Worm (Caenorhabditis elegans) whole organism, young adult: Measurements from ENCODE around the gene srt-20.

Experiments used
- F52B5.7 ChIP-seq: sonication (generic microtip); optimal IDR thresholded peaks from 2 replicates; lab custom pipeline; 2016; ENCODE audit warnings: mild to moderate bottlenecking, missing genetic modification characterization, missing compliant biosample characterization
- F55B11.4 ChIP-seq: sonication (generic microtip); optimal IDR thresholded peaks from 2 replicates; lab custom pipeline; 2016; ENCODE audit warnings: missing compliant biosample characterization, missing genetic modification characterization, borderline replicate concordance; ENCODE audit not compliant: insufficient read depth
- attf-5 ChIP-seq: fragments of 200-800 bp; sonication (Bioruptor generic); optimal IDR thresholded peaks from 2 replicates; lab custom pipeline; 2018; ENCODE audit warnings: mild to moderate bottlenecking, missing genetic modification characterization, missing compliant biosample characterization
- ceh-100 ChIP-seq: fragments of 200-800 bp; sonication (Bioruptor generic); IDR thresholded peaks from 2 replicates; pipeline ENCODE4 v1.3.6; 2022; ENCODE audit warnings: missing genetic modification reagents, missing genetic modification characterization, missing compliant biosample characterization
- dpl-1 ChIP-seq: fragments of 150-350 bp; optimal IDR thresholded peaks from 2 replicates; lab custom pipeline; 2014; ENCODE audit warnings: missing biosample characterization, missing genetic modification reagents, missing genetic modification characterization
- gei-17 ChIP-seq: fragments of 200-800 bp; sonication (Bioruptor generic); optimal IDR thresholded peaks from 2 replicates; lab custom pipeline; 2018; ENCODE audit warnings: mild to moderate bottlenecking, missing genetic modification characterization, missing compliant biosample characterization
- nfyb-1 ChIP-seq: fragments of 200-800 bp; sonication (Bioruptor generic); IDR thresholded peaks from 2 replicates; pipeline ENCODE4 v1.3.6; 2022; ENCODE audit warnings: missing genetic modification reagents, missing genetic modification characterization, missing compliant biosample characterization
- nhr-27 ChIP-seq: fragments of 200-800 bp; sonication (Bioruptor generic); optimal IDR thresholded peaks from 2 replicates; lab custom pipeline; 2018; ENCODE audit warnings: mild to moderate bottlenecking, missing genetic modification characterization, moderate library complexity, missing compliant biosample characterization
- nhr-90 ChIP-seq: sonication (generic microtip); optimal IDR thresholded peaks from 2 replicates; lab custom pipeline; 2016; ENCODE audit warnings: missing genotype, mild to moderate bottlenecking, missing genetic modification characterization, missing compliant biosample characterization
- pbrm-1 ChIP-seq: fragments of 200-800 bp; sonication (Bioruptor generic); IDR thresholded peaks from 2 replicates; pipeline ENCODE4 v1.3.6; 2022; ENCODE audit warnings: missing genetic modification reagents, missing genetic modification characterization, missing compliant biosample characterization
- snpc-4 ChIP-seq, 5 experiments: fragments of 150-350 bp in 1 of 5; sonication (generic microtip) in 4 of 5; optimal IDR thresholded peaks; 2 replicates each; lab custom pipeline; 2014 to 2018; ENCODE audit warnings: missing genetic modification characterization in 5 of 5, missing biosample characterization in 3 of 5, antibody characterized with exemption in 2 of 5, mild to moderate bottlenecking in 2 of 5, missing compliant biosample characterization in 2 of 5, missing genotype in 2 of 5, moderate library complexity in 2 of 5, missing genetic modification reagents in 1 of 5
- somi-1 ChIP-seq: fragments of 200-800 bp; sonication (Bioruptor generic); optimal IDR thresholded peaks from 2 replicates; lab custom pipeline; 2018; ENCODE audit warnings: mild to moderate bottlenecking, missing genetic modification characterization, missing compliant biosample characterization
- tbx-9 ChIP-seq: sonication (generic microtip); optimal IDR thresholded peaks from 2 replicates; lab custom pipeline; 2016; ENCODE audit warnings: borderline replicate concordance, missing genetic modification characterization, inconsistent platforms, missing compliant biosample characterization
- tlf-1 ChIP-seq: fragments of 200-800 bp; sonication (Bioruptor generic); optimal IDR thresholded peaks from 2 replicates; lab custom pipeline; 2018; ENCODE audit warnings: mild to moderate bottlenecking, missing genetic modification characterization, missing compliant biosample characterization
- zim-3 ChIP-seq: sonication (generic microtip); optimal IDR thresholded peaks from 2 replicates; lab custom pipeline; 2017; ENCODE audit warnings: mild to moderate bottlenecking, missing genetic modification characterization, moderate library complexity, missing compliant biosample characterization
- ztf-26 ChIP-seq: sonication (generic microtip); optimal IDR thresholded peaks from 2 replicates; lab custom pipeline; 2017; ENCODE audit warnings: missing genetic modification characterization, missing compliant biosample characterization
- ztf-28 ChIP-seq: fragments of 200-800 bp; sonication (Bioruptor generic); IDR thresholded peaks from 2 replicates; pipeline ENCODE4 v1.3.6; 2022; ENCODE audit warnings: missing genetic modification reagents, missing genetic modification characterization, missing compliant biosample characterization
- ztf-3 ChIP-seq: fragments of 200-800 bp; sonication (Bioruptor generic); optimal IDR thresholded peaks from 2 replicates; lab custom pipeline; 2018; ENCODE audit warnings: mild to moderate bottlenecking, missing genetic modification characterization, missing compliant biosample characterization

Gene srt-20

DNA sequence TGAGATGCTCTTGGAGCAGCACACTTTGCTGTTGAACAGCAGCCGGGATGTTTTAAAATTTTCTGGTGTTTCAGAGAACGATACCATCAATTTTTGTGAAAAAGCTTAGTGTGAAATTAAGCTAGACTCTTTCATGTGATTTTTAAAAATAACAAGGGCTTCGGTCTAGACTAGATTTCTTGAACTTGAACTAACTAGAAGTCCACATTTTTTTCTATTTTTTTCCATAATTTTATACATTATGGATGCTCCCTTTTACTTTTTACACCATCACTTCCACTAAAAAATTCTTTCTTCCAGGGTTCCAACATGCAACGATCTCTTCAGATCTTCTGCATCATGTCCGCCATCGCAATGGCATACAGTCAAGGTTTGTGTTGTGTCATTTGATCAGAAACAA, 42.5 kb downstream of the srt-20 start, which contains the start of gene nlp-13:
Gene nlp-13, plus strand, starts transcription at position 301 of the 400 bp plus-strand sequence.
- no peak for TF ChIP-seq pbrm-1 (GFP tag; lab: Robert Waterston, UW)
- TF ChIP-seq ztf-28 (GFP tag; lab: Robert Waterston, UW) = no peak
- no peak for TF ChIP-seq ztf-3 (GFP tag; lab: Kevin White, UChicago)
- TF ChIP-seq gei-17 (GFP tag; lab: Kevin White, UChicago) = no peak
- no peak for TF ChIP-seq F52B5.7 (tag; lab: Kevin White, UChicago)
- TF ChIP-seq nhr-90 = no peak
- TF ChIP-seq zim-3 (tag; lab: Kevin White, UChicago) = no peak
- TF ChIP-seq dpl-1 = no peak
- no peak for TF ChIP-seq tlf-1 (GFP tag; lab: Kevin White, UChicago)
- no peak for TF ChIP-seq snpc-4 (GFP tag; optimal IDR thresholded peaks at IDR 0.05; lab: Kevin White, UChicago)
- TF ChIP-seq snpc-4 (tag; optimal IDR thresholded peaks at IDR 0.05; lab: Kevin White, UChicago) = no peak
- no peak for TF ChIP-seq ztf-26 (tag; lab: Kevin White, UChicago)
- TF ChIP-seq ceh-100 = no peak
- no peak for TF ChIP-seq tbx-9 (tag; lab: Kevin White, UChicago)
- TF ChIP-seq nhr-27 = no peak
- TF ChIP-seq F55B11.4 (tag; lab: Kevin White, UChicago) = no peak
- no peak for TF ChIP-seq somi-1
- TF ChIP-seq attf-5 (GFP tag; lab: Kevin White, UChicago) = no peak
- TF ChIP-seq nfyb-1 (GFP tag; lab: Robert Waterston, UW) = no peak
